Fruit fly (Drosophila melanogaster) whole organism, larva: ENCODE measurements around the gene CG34427.
A peak's percentile ranks its signal among the peaks of the same experiment; 100 is the strongest.

Experiments
- noc ChIP-seq: fragments of 200-800 bp; sonication (Bioruptor generic); optimal IDR thresholded peaks from 3 replicates; lab custom pipeline; 2019; ENCODE audit warnings: missing biosample characterization, mild to moderate bottlenecking, missing genetic modification characterization, moderate library complexity

CG34427 gene

DNA sequence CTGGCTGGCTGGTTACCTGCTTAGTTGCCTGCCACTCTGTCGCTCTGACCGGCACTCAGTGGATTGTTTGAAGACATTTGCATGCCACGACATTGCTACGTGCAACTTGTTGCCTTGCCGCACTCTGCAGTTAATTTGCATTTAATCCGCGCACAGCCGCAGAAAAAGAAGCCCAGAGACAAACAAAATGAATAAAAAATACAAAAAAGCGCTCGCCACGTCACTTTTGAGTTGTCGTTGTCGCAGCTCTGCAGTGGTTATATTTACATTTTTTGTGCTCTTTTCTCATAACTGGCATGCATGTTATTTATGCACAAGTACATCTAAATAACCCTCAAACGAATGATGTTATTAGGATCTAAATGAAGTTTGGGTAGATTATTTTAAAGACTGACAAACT is 21.3 kb upstream of the CG34427 start:
- no peak for TF ChIP-seq noc (tag; lab: Kevin White, UChicago)

DNA sequence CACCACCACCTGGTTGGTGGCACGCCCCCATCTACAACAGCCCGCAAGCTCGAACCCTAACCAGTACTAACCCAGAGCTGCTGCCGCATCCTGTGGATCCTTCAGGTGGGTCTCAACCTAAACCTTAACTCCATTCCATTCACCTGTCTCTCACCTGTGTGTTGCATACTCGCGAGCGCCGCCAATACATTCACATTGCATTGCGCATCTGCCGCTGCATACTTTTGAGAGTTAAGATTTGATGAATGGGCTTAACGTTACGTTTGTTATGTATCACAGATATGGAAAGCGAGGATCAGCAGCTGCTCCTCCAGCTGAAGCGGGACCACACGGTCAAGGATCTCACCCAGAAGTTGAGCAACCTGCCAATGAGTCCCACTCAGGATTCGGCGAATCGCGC is 17.3 kb upstream of the CG34427 start:
- TF ChIP-seq noc (tag; lab: Kevin White, UChicago), result no peak

DNA sequence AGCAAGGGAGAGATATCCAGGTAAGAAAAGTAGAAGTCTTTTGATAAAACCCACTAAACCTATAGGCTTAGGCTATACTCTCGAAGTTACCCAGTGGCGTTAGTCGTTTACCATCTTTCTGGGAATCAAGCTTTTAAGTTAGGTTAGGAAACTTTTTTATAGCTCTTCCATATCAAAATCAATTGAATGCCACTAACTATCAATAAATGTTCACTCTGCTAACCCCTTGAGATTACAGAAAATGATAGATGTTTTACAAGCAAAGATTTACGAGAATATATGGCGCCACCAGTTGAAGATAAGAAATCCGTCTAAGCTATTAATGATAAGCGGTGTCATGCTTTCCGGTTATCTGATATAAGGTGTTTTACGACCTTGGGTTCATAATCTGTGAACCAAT is 16.9 kb upstream of the CG34427 start:
- TF ChIP-seq noc (tag; lab: Kevin White, UChicago), result peak; percentile 44

dm6 chr3L:8788445-8788844 is 16.1 kb upstream of the CG34427 start, which contains the start of gene Acbp5:
Acbp5 (minus strand) TSS chr3L:8788545.
- no peak for TF ChIP-seq noc (tag; lab: Kevin White, UChicago)

- no peak for TF ChIP-seq noc (tag; lab: Kevin White, UChicago)
Observed at dm6 chr3L:8798129-8798528, 6.4 kb upstream of the CG34427 start.

DNA sequence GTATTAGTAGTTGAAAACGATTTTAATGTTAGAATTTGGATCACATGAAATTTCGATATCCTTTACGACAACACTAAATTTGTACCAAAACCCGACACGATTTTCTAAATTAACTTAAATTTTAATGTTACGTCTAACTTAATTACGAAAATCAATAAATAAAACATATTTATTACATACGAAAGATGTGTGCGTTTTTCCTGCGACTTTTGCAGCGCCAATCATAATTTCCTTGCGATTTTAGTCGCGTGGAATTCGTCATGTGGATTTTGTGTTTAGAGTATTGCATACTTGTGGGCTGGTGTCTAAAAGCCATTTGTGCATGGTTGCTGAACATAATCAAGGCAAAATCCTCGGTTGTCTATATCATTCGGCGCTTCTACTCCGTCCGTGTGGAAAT is 6.0 kb upstream of the CG34427 start:
- TF ChIP-seq noc (tag; lab: Kevin White, UChicago), result no peak

- no peak for TF ChIP-seq noc (tag; lab: Kevin White, UChicago)
Observed at dm6 chr3L:8800432-8800831, 4.1 kb upstream of the CG34427 start, which contains the start of gene CG13310. CG13310 (minus strand) TSS chr3L:8800532.

DNA sequence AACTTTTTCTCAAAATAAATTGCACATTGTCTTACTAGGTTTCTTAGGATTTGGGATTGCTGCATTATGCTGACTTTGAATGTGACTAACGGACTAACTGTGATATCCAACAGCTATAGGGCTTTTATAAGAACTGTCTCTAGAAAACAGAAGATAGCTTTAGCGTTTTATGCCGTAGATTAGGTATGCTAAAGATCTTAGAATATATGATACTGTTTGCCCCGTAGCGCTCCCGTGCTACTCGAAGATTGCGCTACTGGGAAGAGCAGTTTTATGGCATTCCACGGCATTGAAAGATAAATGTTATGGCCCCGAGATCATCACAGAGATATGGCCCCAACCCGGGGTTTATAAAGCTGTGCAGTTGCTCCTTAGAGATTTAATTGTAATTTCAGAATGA is 2.5 kb upstream of the CG34427 start, which contains the start of the genes CG13311 and CG34426:
Gene CG13311, minus strand, starts transcription at position 101 of the 400 bp plus-strand sequence.
Gene CG34426, plus strand, starts transcription at position 400 of the 400 bp plus-strand sequence.
- TF ChIP-seq noc (tag; lab: Kevin White, UChicago), result no peak

- TF ChIP-seq noc (tag; lab: Kevin White, UChicago), result no peak
Observed at dm6 chr3L:8807113-8807651, 2.6 kb downstream of the CG34427 start, which contains the start of the genes CG13312 and CG32024. CG13312 (minus strand) TSS chr3L:8807213. CG32024 (plus strand) TSS chr3L:8807601.

- no peak for TF ChIP-seq noc (tag; lab: Kevin White, UChicago)
Observed at dm6 chr3L:8808244-8808643, 3.7 kb downstream of the CG34427 start, which contains the start of gene CG13308. CG13308 (plus strand) TSS chr3L:8808544.

DNA sequence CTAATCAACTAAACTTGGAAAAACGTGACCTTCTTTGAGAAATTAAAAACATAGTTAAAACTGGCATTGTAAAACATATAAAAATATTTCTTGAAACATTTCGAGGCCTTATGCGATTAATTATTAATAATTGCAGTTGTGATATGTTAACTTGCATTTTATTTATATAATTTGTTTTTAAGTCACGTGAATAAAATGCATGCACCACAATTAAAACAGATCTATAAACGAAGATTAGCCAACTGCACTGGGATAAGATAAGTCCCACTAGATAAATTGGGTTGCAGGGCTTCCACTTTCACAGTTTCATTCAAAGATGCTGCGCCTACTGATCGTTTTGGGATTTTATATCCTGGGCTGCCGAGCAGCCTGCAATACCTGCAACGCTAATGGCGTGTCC is 5.5 kb downstream of the CG34427 start, which contains the start of gene CG13309:
Gene CG13309, plus strand, starts transcription at position 301 of the 400 bp plus-strand sequence.
- TF ChIP-seq noc (tag; lab: Kevin White, UChicago), result no peak

DNA sequence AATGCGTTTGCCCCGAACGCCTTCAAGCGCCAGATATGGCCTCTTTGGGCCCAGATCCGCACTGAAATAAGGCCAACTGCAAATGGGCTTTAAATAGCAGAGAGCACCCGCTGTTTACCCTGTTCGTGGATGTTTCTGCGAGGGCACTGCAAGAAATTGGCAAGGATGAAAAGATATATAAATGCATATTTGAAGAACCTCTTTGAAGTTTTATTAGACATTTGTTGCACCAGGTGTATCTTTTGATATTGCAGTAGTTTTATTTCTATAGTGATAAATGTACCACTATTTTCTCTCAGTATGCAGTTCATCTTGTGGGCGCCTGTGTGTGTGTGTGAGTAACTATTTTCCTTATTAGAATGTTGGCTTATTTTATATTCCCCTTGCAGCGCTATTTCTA is 8.9 kb downstream of the CG34427 start:
- TF ChIP-seq noc (tag; lab: Kevin White, UChicago), result no peak

dm6 chr3L:8819441-8819840 is 14.9 kb downstream of the CG34427 start:
- no peak for TF ChIP-seq noc (tag; lab: Kevin White, UChicago)

DNA sequence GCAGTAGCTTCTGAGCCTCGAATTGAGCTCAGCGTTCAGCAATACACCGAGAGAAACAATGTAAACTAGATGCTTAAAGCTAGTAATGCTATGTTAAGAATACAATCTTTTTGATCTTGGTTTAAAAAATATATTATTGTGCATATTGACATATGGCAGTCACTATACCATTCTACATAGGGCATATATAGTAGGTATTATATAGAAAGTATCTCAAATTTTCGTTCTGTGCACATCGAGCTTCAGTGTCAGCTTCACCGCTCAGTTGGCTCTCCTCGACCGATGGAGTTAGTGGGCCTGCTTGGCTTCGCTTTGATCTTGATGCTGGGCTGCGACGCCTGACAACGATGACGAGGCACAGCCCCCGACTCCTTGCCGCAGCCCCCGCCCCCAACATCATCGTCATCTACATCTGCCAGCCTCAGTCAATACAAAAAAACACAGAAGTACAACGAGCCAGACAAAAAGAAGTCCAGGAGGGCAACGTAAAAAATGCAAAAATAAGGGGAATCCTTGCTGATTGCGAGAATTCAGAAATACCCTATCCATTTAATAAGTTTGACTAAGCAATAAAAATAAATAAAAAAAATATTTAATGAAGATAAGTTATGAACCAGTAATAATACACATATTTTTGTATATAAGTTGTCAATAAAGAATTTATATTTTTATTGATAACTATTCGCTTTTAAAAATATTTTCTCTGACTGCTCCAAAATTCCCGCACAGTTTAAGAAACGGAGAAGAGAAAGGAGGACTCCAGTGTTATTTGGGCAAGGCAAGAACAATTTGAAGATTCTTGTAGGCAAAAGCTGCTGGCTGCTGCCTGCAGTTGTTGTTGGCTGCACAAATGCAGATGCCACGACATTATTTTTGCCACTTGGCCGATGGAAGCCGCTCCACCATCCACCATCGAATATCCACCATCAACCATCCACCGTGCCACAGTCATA is 17.4 kb downstream of the CG34427 start:
- TF ChIP-seq noc (tag; lab: Kevin White, UChicago), result no peak

- no peak for TF ChIP-seq noc (tag; lab: Kevin White, UChicago)
Observed at dm6 chr3L:8822881-8823435, 18.4 kb downstream of the CG34427 start.
